Fruit fly (Drosophila melanogaster) whole organism, prepupa: Measurements from ENCODE around the gene CG14420.

ENCODE experiments used
- Blimp-1 ChIP-seq: fragments of 200-800 bp; sonication (Bioruptor generic); optimal IDR thresholded peaks from 3 replicates; lab custom pipeline; 2017; ENCODE audit warnings: missing biosample characterization, missing genetic modification characterization, mild to moderate bottlenecking, moderate library complexity, missing genetic modification reagents
- CG10631 ChIP-seq: fragments of 200-800 bp; sonication (Bioruptor generic); optimal IDR thresholded peaks from 2 replicates; lab custom pipeline; 2016; ENCODE audit warnings: missing biosample characterization, missing genetic modification characterization
- CG11762 ChIP-seq: fragments of 200-800 bp; sonication (Bioruptor generic); optimal IDR thresholded peaks from 3 replicates; lab custom pipeline; 2016; ENCODE audit warnings: missing biosample characterization, missing genetic modification characterization; ENCODE audit not compliant: insufficient read depth
- CG11902 ChIP-seq: fragments of 200-800 bp; sonication (Bioruptor generic); optimal IDR thresholded peaks from 3 replicates; lab custom pipeline; 2016; ENCODE audit warnings: missing biosample characterization, missing genetic modification characterization
- CG1621 ChIP-seq: fragments of 200-800 bp; sonication (Bioruptor generic); optimal IDR thresholded peaks from 3 replicates; lab custom pipeline; 2018; ENCODE audit warnings: missing biosample characterization, mild to moderate bottlenecking, missing genetic modification characterization
- CG16779 ChIP-seq: fragments of 200-800 bp; sonication (Bioruptor generic); optimal IDR thresholded peaks from 3 replicates; lab custom pipeline; 2017; ENCODE audit warnings: missing biosample characterization, mild to moderate bottlenecking, missing genetic modification characterization
- CG3032 ChIP-seq: fragments of 200-800 bp; optimal IDR thresholded peaks from 2 replicates; lab custom pipeline; 2019; ENCODE audit warnings: missing biosample characterization, mild to moderate bottlenecking, missing genetic modification characterization, moderate library complexity
- CG31627 ChIP-seq: fragments of 200-800 bp; sonication (Bioruptor generic); optimal IDR thresholded peaks from 3 replicates; lab custom pipeline; 2016; ENCODE audit warnings: missing biosample characterization, missing genetic modification characterization
- CG32006 ChIP-seq: fragments of 200-800 bp; sonication (Bioruptor generic); optimal IDR thresholded peaks from 3 replicates; lab custom pipeline; 2017; ENCODE audit warnings: missing biosample characterization, mild to moderate bottlenecking, missing genetic modification characterization
- CG4318 ChIP-seq: fragments of 200-800 bp; sonication (Bioruptor generic); optimal IDR thresholded peaks from 3 replicates; lab custom pipeline; 2017; ENCODE audit warnings: missing biosample characterization, mild to moderate bottlenecking, missing genetic modification characterization
- CG6163 ChIP-seq: fragments of 200-800 bp; sonication (Bioruptor generic); IDR thresholded peaks from 3 replicates; pipeline ENCODE4 v1.3.6; 2022; ENCODE audit warnings: missing biosample characterization, missing genetic modification characterization
- CG6808 ChIP-seq: fragments of 200-800 bp; sonication (Bioruptor generic); optimal IDR thresholded peaks from 3 replicates; lab custom pipeline; 2017; ENCODE audit warnings: missing biosample characterization, missing genetic modification characterization, mild to moderate bottlenecking, moderate library complexity, missing genetic modification reagents
- CG6854 ChIP-seq: fragments of 200-800 bp; sonication (Bioruptor generic); optimal IDR thresholded peaks from 2 replicates; lab custom pipeline; 2017; ENCODE audit warnings: missing biosample characterization, mild to moderate bottlenecking, missing genetic modification characterization
- CG7368 ChIP-seq: fragments of 200-800 bp; sonication (Bioruptor generic); optimal IDR thresholded peaks from 3 replicates; lab custom pipeline; 2016; ENCODE audit warnings: missing biosample characterization, missing genetic modification characterization
- CG8119 ChIP-seq: fragments of 200-800 bp; sonication (Bioruptor generic); IDR thresholded peaks from 3 replicates; pipeline ENCODE4 v1.3.6; 2022; ENCODE audit warnings: missing biosample characterization, missing genetic modification characterization
- CG8632 ChIP-seq: fragments of 200-800 bp; sonication (Bioruptor generic); optimal IDR thresholded peaks from 3 replicates; lab custom pipeline; 2016; ENCODE audit warnings: missing biosample characterization, missing genetic modification characterization
- CG9139 ChIP-seq: fragments of 200-800 bp; sonication (Bioruptor generic); optimal IDR thresholded peaks from 3 replicates; lab custom pipeline; 2017; ENCODE audit warnings: missing biosample characterization, mild to moderate bottlenecking, missing genetic modification characterization
- Eip75B ChIP-seq: fragments of 200-800 bp; sonication (Bioruptor generic); optimal IDR thresholded peaks from 3 replicates; lab custom pipeline; 2016; ENCODE audit warnings: missing biosample characterization, missing genetic modification characterization
- Eip78C ChIP-seq: fragments of 200-800 bp; sonication (Bioruptor generic); peaks from one replicate; lab custom pipeline; 2016; ENCODE audit warnings: missing biosample characterization, missing genetic modification characterization
- Eip93F ChIP-seq: fragments of 200-800 bp; sonication (Bioruptor generic); optimal IDR thresholded peaks from 2 replicates; lab custom pipeline; 2016; ENCODE audit warnings: missing biosample characterization, mild to moderate bottlenecking, missing genetic modification characterization
- Ets21C ChIP-seq: fragments of 200-800 bp; sonication (Bioruptor generic); optimal IDR thresholded peaks from 3 replicates; lab custom pipeline; 2016; ENCODE audit warnings: missing biosample characterization, missing genetic modification characterization
- Ets96B ChIP-seq: fragments of 200-800 bp; optimal IDR thresholded peaks from 2 replicates; lab custom pipeline; 2019; ENCODE audit warnings: missing biosample characterization, mild to moderate bottlenecking, missing genetic modification characterization, moderate library complexity
- Gug ChIP-seq: fragments of 200-800 bp; sonication (Bioruptor generic); IDR thresholded peaks from 2 replicates; pipeline ENCODE4 v1.3.6; 2022; ENCODE audit warnings: missing biosample characterization, missing genetic modification characterization
- Hr38 ChIP-seq: sonication (Bioruptor generic); optimal IDR thresholded peaks from 2 replicates; lab custom pipeline; 2016; ENCODE audit warnings: missing biosample characterization, missing genetic modification characterization
- Hr39 ChIP-seq: fragments of 200-800 bp; sonication (Bioruptor generic); optimal IDR thresholded peaks from 2 replicates; lab custom pipeline; 2016; ENCODE audit warnings: missing biosample characterization, missing genetic modification characterization
- Lpt ChIP-seq: fragments of 200-800 bp; sonication (Bioruptor generic); optimal IDR thresholded peaks from 3 replicates; lab custom pipeline; 2016; ENCODE audit warnings: missing biosample characterization, missing genetic modification characterization
- Met ChIP-seq: fragments of 200-800 bp; sonication (Bioruptor generic); optimal IDR thresholded peaks from 3 replicates; lab custom pipeline; 2016; ENCODE audit warnings: missing biosample characterization, missing genetic modification characterization
- Sox15 ChIP-seq: fragments of 200-800 bp; sonication (Bioruptor generic); optimal IDR thresholded peaks from 3 replicates; lab custom pipeline; 2016; ENCODE audit warnings: missing biosample characterization, missing genetic modification characterization
- achi ChIP-seq: fragments of 200-800 bp; sonication (Bioruptor generic); optimal IDR thresholded peaks from 3 replicates; lab custom pipeline; 2016; ENCODE audit warnings: missing biosample characterization, missing genetic modification characterization
- acj6 ChIP-seq: fragments of 200-800 bp; sonication (Bioruptor generic); optimal IDR thresholded peaks from 3 replicates; lab custom pipeline; 2016; ENCODE audit warnings: missing biosample characterization, missing genetic modification characterization
- cyc ChIP-seq: fragments of 200-800 bp; sonication (Bioruptor generic); optimal IDR thresholded peaks from 3 replicates; lab custom pipeline; 2016; ENCODE audit warnings: missing biosample characterization, missing genetic modification characterization
- dac ChIP-seq: fragments of 200-800 bp; sonication (Bioruptor generic); optimal IDR thresholded peaks from 2 replicates; lab custom pipeline; 2017; ENCODE audit warnings: missing biosample characterization, mild to moderate bottlenecking, missing genetic modification characterization
- dsx ChIP-seq: fragments of 200-800 bp; optimal IDR thresholded peaks from 3 replicates; lab custom pipeline; 2019; ENCODE audit warnings: missing biosample characterization, mild to moderate bottlenecking, missing genetic modification characterization, moderate library complexity; ENCODE audit not compliant: poor library complexity, severe bottlenecking
- eg ChIP-seq: fragments of 200-800 bp; sonication (Bioruptor generic); IDR thresholded peaks from 3 replicates; pipeline ENCODE4 v1.3.6; 2022; ENCODE audit warnings: missing biosample characterization, missing genetic modification characterization
- esn ChIP-seq: fragments of 200-800 bp; sonication (Bioruptor generic); optimal IDR thresholded peaks from 2 replicates; lab custom pipeline; 2016; ENCODE audit warnings: missing biosample characterization, mild to moderate bottlenecking, missing genetic modification characterization, moderate library complexity
- fd85E ChIP-seq: fragments of 200-800 bp; sonication (Bioruptor generic); optimal IDR thresholded peaks from 3 replicates; lab custom pipeline; 2016; ENCODE audit warnings: missing biosample characterization, missing genetic modification characterization
- fkh ChIP-seq: fragments of 200-800 bp; sonication (Bioruptor generic); optimal IDR thresholded peaks from 3 replicates; lab custom pipeline; 2017; ENCODE audit warnings: missing biosample characterization, mild to moderate bottlenecking, missing genetic modification characterization, moderate library complexity
- lz ChIP-seq: fragments of 200-800 bp; sonication (Bioruptor generic); optimal IDR thresholded peaks from 3 replicates; lab custom pipeline; 2016; ENCODE audit warnings: missing biosample characterization, missing genetic modification characterization
- net ChIP-seq: fragments of 200-800 bp; sonication (Bioruptor generic); optimal IDR thresholded peaks from 3 replicates; lab custom pipeline; 2016; ENCODE audit warnings: missing biosample characterization, missing genetic modification characterization
- pdm3 ChIP-seq: fragments of 200-800 bp; sonication (Bioruptor generic); optimal IDR thresholded peaks from 3 replicates; lab custom pipeline; 2016; ENCODE audit warnings: missing biosample characterization, missing genetic modification characterization
- salr ChIP-seq, 2 experiments: fragments of 200-800 bp; sonication (Bioruptor generic); optimal IDR thresholded peaks; 3 replicates each; lab custom pipeline; 2016 to 2018; ENCODE audit warnings: missing biosample characterization in 2 of 2, missing genetic modification characterization in 2 of 2, mild to moderate bottlenecking in 1 of 2
- spab ChIP-seq: fragments of 200-800 bp; sonication (Bioruptor generic); optimal IDR thresholded peaks from 2 replicates; lab custom pipeline; 2017; ENCODE audit warnings: missing biosample characterization, mild to moderate bottlenecking, missing genetic modification characterization, missing genetic modification reagents
- ss ChIP-seq, 2 experiments: fragments of 200-800 bp; sonication (Bioruptor generic); optimal IDR thresholded peaks; 2 replicates in 1 of 2; 3 replicates in 1 of 2; lab custom pipeline; 2017 to 2018; ENCODE audit warnings: mild to moderate bottlenecking in 2 of 2, missing biosample characterization in 2 of 2, missing genetic modification characterization in 2 of 2, moderate library complexity in 1 of 2
- svp ChIP-seq: fragments of 200-800 bp; sonication (Bioruptor generic); peaks from one replicate; lab custom pipeline; 2016; ENCODE audit warnings: missing biosample characterization, missing genetic modification characterization
- topi ChIP-seq: fragments of 200-800 bp; sonication (Bioruptor generic); optimal IDR thresholded peaks from 3 replicates; lab custom pipeline; 2016; ENCODE audit warnings: missing biosample characterization, missing genetic modification characterization
- vri ChIP-seq: fragments of 200-800 bp; sonication (Bioruptor generic); optimal IDR thresholded peaks from 3 replicates; lab custom pipeline; 2016; ENCODE audit warnings: missing biosample characterization, mild to moderate bottlenecking, missing genetic modification characterization

Gene CG14420

dm6 chrX:2938556-2938955 is at the start of gene CG14420:
Gene CG14420 (plus strand): TSS chrX:2938856.
- TF ChIP-seq CG11902 (GFP tag; lab: Kevin White, UChicago) (no peak), CG1621 (tag; lab: Kevin White, UChicago) (no peak), CG8119 (no peak), dsx (no peak), Sox15 (no peak), CG8632 (GFP tag; lab: Kevin White, UChicago) (no peak)

dm6 chrX:2890468-2890867 is 48.2 kb upstream of the CG14420 start, which contains the start of gene CG3526:
Gene CG3526 (plus strand): TSS chrX:2890768.
- TF ChIP-seq esn (no peak), Eip93F (GFP tag; lab: Kevin White, UChicago) (no peak), CG32006 (GFP tag; lab: Kevin White, UChicago) (no peak), Eip75B (GFP tag; lab: Kevin White, UChicago) (no peak), Blimp-1 (GFP tag; lab: Kevin White, UChicago) (no peak), pdm3 (GFP tag; lab: Kevin White, UChicago) (no peak), CG9139 (GFP tag; lab: Kevin White, UChicago) (no peak)

- no peak for TF ChIP-seq fd85E (GFP tag; lab: Kevin White, UChicago)
- TF ChIP-seq CG3032 (tag; lab: Kevin White, UChicago): no peak
- peak; percentile 24; the same call in 1 of the 3 replicates for TF ChIP-seq eg (GFP tag; lab: Robert Waterston, UW)
- TF ChIP-seq esn: peak; percentile 36
- TF ChIP-seq ss (GFP tag; optimal IDR thresholded peaks at IDR 0.05; lab: Kevin White, UChicago): no peak
- no peak for TF ChIP-seq vri (GFP tag; lab: Kevin White, UChicago)
- TF ChIP-seq CG10631 (GFP tag; lab: Kevin White, UChicago): peak; percentile 15
- TF ChIP-seq acj6 (GFP tag; lab: Kevin White, UChicago): no peak
- peak; percentile 55 for TF ChIP-seq Hr39
- no peak for TF ChIP-seq net (GFP tag; lab: Kevin White, UChicago)
- TF ChIP-seq Ets21C (GFP tag; lab: Kevin White, UChicago): peak; percentile 20
- no peak for TF ChIP-seq CG6808 (GFP tag; lab: Kevin White, UChicago)
- TF ChIP-seq CG8632 (GFP tag; lab: Kevin White, UChicago): no peak
- no peak for TF ChIP-seq CG16779 (tag; lab: Kevin White, UChicago)
- TF ChIP-seq Lpt (GFP tag; lab: Kevin White, UChicago): no peak
- peak; percentile 49 for TF ChIP-seq topi (GFP tag; lab: Kevin White, UChicago)
- no peak for TF ChIP-seq CG4318 (GFP tag; lab: Kevin White, UChicago)
- TF ChIP-seq Eip93F (GFP tag; lab: Kevin White, UChicago): no peak
- TF ChIP-seq Sox15: peak; percentile 24
- TF ChIP-seq Hr38 (GFP tag; lab: Kevin White, UChicago): no peak
- TF ChIP-seq Eip75B (GFP tag; lab: Kevin White, UChicago): no peak
- no peak for TF ChIP-seq salr (GFP tag; optimal IDR thresholded peaks at IDR 0.05; lab: Kevin White, UChicago)
- TF ChIP-seq Eip78C (GFP tag; lab: Kevin White, UChicago): peak; percentile 75
- TF ChIP-seq spab (GFP tag; lab: Kevin White, UChicago): no peak
- no peak; the same call in 1 of the 2 replicates for TF ChIP-seq Gug (GFP tag; lab: Robert Waterston, UW)
- no peak for TF ChIP-seq CG9139 (GFP tag; lab: Kevin White, UChicago)
- no peak for TF ChIP-seq CG6163 (GFP tag; lab: Robert Waterston, UW)
- no peak for TF ChIP-seq fkh (GFP tag; lab: Kevin White, UChicago)
- peak; percentile 74 for TF ChIP-seq svp (GFP tag; lab: Kevin White, UChicago)
- TF ChIP-seq CG6854 (GFP tag; lab: Kevin White, UChicago): no peak
- TF ChIP-seq cyc (GFP tag; lab: Kevin White, UChicago): peak; percentile 45
- no peak for TF ChIP-seq dac (GFP tag; lab: Kevin White, UChicago)
- peak; percentile 14 for TF ChIP-seq Ets96B (tag; lab: Kevin White, UChicago)
- TF ChIP-seq Met (GFP tag; lab: Kevin White, UChicago): peak; percentile 43
- no peak for TF ChIP-seq Blimp-1 (GFP tag; lab: Kevin White, UChicago)
- TF ChIP-seq lz (GFP tag; lab: Kevin White, UChicago): peak; percentile 33
- TF ChIP-seq pdm3 (GFP tag; lab: Kevin White, UChicago): peak; percentile 36
- TF ChIP-seq achi (GFP tag; lab: Kevin White, UChicago): peak; percentile 3
- no peak for TF ChIP-seq CG11762 (GFP tag; lab: Kevin White, UChicago)
- no peak for TF ChIP-seq CG11902 (GFP tag; lab: Kevin White, UChicago)
- no peak for TF ChIP-seq CG1621 (tag; lab: Kevin White, UChicago)
- no peak for TF ChIP-seq CG7368 (GFP tag; lab: Kevin White, UChicago)
- peak; percentile 49 for TF ChIP-seq CG31627 (GFP tag; lab: Kevin White, UChicago)
These were observed 31.5 kb upstream of the CG14420 start for dm6 chrX:2907105-2907694.
